Fruit fly (Drosophila melanogaster) whole organism: Measurements from ENCODE around the gene CG33268.

Source experiments
- CG8478 ChIP-seq: fragments of >200 bp; optimal IDR thresholded peaks from 2 replicates; lab custom pipeline; 2018; ENCODE audit warnings: inconsistent platforms
- Dll ChIP-seq: fragments of >200 bp; optimal IDR thresholded peaks from 2 replicates; lab custom pipeline; 2017
- EcR ChIP-seq, 2 experiments: fragments of >200 bp; optimal IDR thresholded peaks; 2 replicates each; lab custom pipeline; 2017; ENCODE audit warnings: missing biosample characterization in 2 of 2, missing genetic modification characterization in 2 of 2, missing genetic modification reagents in 2 of 2
- pan ChIP-seq: fragments of >200 bp; optimal IDR thresholded peaks from 2 replicates; lab custom pipeline; 2017
- psq ChIP-seq: fragments of >200 bp; optimal IDR thresholded peaks from 2 replicates; lab custom pipeline; 2017
- usp ChIP-seq: fragments of >200 bp; optimal IDR thresholded peaks from 2 replicates; lab custom pipeline; 2017; ENCODE audit warnings: missing biosample characterization, missing genetic modification characterization, mixed read lengths

The CG33268 gene

dm6 chr3L:11550359-11551056, 40.5 kb downstream of the CG33268 start:
- TF ChIP-seq usp, result no peak
- no peak for TF ChIP-seq Dll (lab: Kevin White, UChicago)
- TF ChIP-seq EcR (GFP tag; optimal IDR thresholded peaks at IDR 0.05; lab: Kevin White, UChicago), result no peak
- no peak for TF ChIP-seq CG8478
- TF ChIP-seq pan (lab: Kevin White, UChicago), result no peak
- no peak for TF ChIP-seq psq (lab: Kevin White, UChicago)

DNA sequence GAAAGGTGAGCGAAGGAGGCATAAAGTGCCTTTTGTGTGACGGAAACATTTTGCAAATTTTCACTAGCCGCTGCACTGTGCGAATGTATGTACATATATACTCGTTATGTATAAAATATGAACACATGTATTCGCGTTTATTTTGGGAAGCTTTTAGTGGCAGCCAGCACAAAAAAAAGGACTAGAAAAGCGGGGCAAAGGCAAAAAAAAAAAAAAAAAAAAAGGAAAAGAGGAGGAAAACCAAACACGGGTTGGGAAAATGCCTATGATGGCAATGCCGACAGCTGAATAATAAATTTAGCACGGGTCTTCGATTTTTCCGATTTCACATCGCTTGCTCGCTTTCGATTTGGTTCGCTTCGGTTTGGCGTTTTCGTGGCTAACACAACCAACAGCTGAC, 41.6 kb downstream of the CG33268 start:
- TF ChIP-seq Dll (lab: Kevin White, UChicago) (no peak), usp (no peak), pan (lab: Kevin White, UChicago) (no peak), CG8478 (no peak), EcR (GFP tag; optimal IDR thresholded peaks at IDR 0.05; lab: Kevin White, UChicago) (no peak), psq (lab: Kevin White, UChicago) (no peak)

dm6 chr3L:11548009-11548408, 43.0 kb downstream of the CG33268 start:
- TF ChIP-seq pan (lab: Kevin White, UChicago) (no peak), Dll (lab: Kevin White, UChicago) (no peak), usp (no peak), EcR (GFP tag; optimal IDR thresholded peaks at IDR 0.05; lab: Kevin White, UChicago) (no peak), psq (lab: Kevin White, UChicago) (no peak), CG8478 (no peak)

dm6 chr3L:11547302-11547994, 43.6 kb downstream of the CG33268 start:
- no peak for TF ChIP-seq psq (lab: Kevin White, UChicago)
- TF ChIP-seq EcR (GFP tag; optimal IDR thresholded peaks at IDR 0.05; lab: Kevin White, UChicago), result no peak
- no peak for TF ChIP-seq usp
- no peak for TF ChIP-seq CG8478
- TF ChIP-seq Dll (lab: Kevin White, UChicago), result no peak
- no peak for TF ChIP-seq pan (lab: Kevin White, UChicago)

DNA sequence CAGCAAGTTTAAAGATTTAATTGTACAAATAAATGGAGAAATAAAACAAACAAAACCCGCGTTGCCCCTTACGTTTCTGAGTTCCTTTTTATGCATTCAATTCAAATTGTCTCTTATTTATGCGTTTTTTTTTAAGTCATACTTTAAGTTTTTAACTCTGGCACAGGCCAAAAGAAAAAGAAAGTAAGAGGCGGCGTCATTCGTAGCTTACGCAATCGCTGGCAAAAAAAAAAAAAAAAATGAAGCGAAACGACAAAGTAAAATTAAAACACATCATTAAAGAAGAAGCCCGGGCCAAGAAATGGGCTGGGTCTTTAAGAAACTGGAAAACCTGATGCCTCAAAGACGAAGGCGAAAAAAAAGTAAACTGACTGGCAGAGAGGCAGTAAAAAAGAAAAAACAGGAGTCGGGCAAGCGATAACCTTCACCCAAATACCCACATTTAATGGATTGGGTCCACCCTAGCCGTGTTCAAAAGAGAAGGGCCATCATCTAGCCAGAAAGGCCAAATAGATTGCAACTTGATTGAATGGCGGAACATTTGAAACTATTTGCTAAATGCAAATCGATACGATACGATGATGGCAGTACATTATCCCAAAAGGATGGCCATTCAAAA, 47.2 kb downstream of the CG33268 start:
- TF ChIP-seq psq (lab: Kevin White, UChicago), result no peak
- no peak for TF ChIP-seq EcR (GFP tag; optimal IDR thresholded peaks at IDR 0.05; lab: Kevin White, UChicago)
- no peak for TF ChIP-seq CG8478
- TF ChIP-seq pan (lab: Kevin White, UChicago), result no peak
- TF ChIP-seq usp, result no peak
- TF ChIP-seq Dll (lab: Kevin White, UChicago), result no peak

DNA sequence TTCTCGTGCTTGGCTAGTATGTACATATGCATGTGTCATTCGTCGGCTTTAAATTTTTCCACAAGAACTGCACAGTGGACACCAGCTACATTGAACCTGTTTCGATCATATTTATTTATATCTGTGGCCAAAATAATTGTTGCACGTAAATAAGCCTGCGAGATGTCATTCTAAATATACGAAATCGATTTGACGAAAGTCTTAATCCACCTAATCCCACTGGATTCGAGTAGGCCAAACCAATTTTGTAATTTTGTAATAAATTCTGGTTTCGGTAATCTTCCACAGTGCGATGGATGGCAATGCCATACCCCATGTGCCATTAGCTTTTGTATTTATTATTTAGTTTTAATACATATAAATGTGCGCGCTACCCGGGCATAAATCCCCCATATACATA, 48.1 kb downstream of the CG33268 start:
- no peak for TF ChIP-seq EcR (GFP tag; optimal IDR thresholded peaks at IDR 0.05; lab: Kevin White, UChicago)
- no peak for TF ChIP-seq psq (lab: Kevin White, UChicago)
- no peak for TF ChIP-seq usp
- no peak for TF ChIP-seq CG8478

dm6 chr3L:11542437-11542836, 48.6 kb downstream of the CG33268 start:
- TF ChIP-seq usp (no peak), CG8478 (no peak), psq (lab: Kevin White, UChicago) (no peak), Dll (lab: Kevin White, UChicago) (no peak), EcR (GFP tag; optimal IDR thresholded peaks at IDR 0.05; lab: Kevin White, UChicago) (no peak), pan (lab: Kevin White, UChicago) (no peak)
